Worm (Caenorhabditis elegans): ENCODE measurements around the gene lsm-5.

Gene lsm-5

ce11 chrV:15567344-15567804 is 2.8 kb upstream of the lsm-5 start, which contains the start of gene acs-2:
Gene acs-2, plus strand, starts transcription at chrV:15567394.
- TF ChIP-seq unc-62 (GFP tag; optimal IDR thresholded peaks at IDR 0.05): no peak
- TF ChIP-seq hmg-11 (tag; optimal IDR thresholded peaks at IDR 0.05): no peak
- no peak for TF ChIP-seq mml-1 (tag; optimal IDR thresholded peaks at IDR 0.05)
- no peak for TF ChIP-seq elt-2 (tag; optimal IDR thresholded peaks at IDR 0.05)
- no peak for TF ChIP-seq ztf-4 (tag; optimal IDR thresholded peaks at IDR 0.05)
- peak; percentile 96 for TF ChIP-seq ama-1 (optimal IDR thresholded peaks at IDR 0.05)
- TF ChIP-seq ZK546.5 (tag; optimal IDR thresholded peaks at IDR 0.05): no peak
- no peak for TF ChIP-seq lin-15B (tag; optimal IDR thresholded peaks at IDR 0.05)

ce11 chrV:15568381-15568780 is 1.8 kb upstream of the lsm-5 start:
- TF ChIP-seq ama-1 (optimal IDR thresholded peaks at IDR 0.05) (peak; percentile 93), lin-39 (tag; optimal IDR thresholded peaks at IDR 0.05) (peak; percentile 7), fkh-2 (tag; optimal IDR thresholded peaks at IDR 0.05) (no peak)

ce11 chrV:15571006-15571526 is 886 bp downstream of the lsm-5 start, which contains the start of gene fbxa-95:
Gene fbxa-95, plus strand, starts transcription at chrV:15571476.
- TF ChIP-seq snpc-4 (tag; optimal IDR thresholded peaks at IDR 0.05) (no peak), hmg-11 (tag; optimal IDR thresholded peaks at IDR 0.05) (no peak), nfya-1 (tag; optimal IDR thresholded peaks at IDR 0.05; ENCODE audit: insufficient read depth) (peak; percentile 9)

- peak; percentile 42 for TF ChIP-seq nfya-1 (tag; optimal IDR thresholded peaks at IDR 0.05; ENCODE audit: insufficient read depth)
- TF ChIP-seq R02D3.7 (tag; optimal IDR thresholded peaks at IDR 0.05): no peak
Measured at ce11 chrV:15572613-15573012, 2.4 kb downstream of the lsm-5 start, which contains the start of gene fbxa-94. Gene fbxa-94, plus strand, starts transcription at chrV:15572913.

- TF ChIP-seq lin-39 (tag; optimal IDR thresholded peaks at IDR 0.05) (no peak), jun-1 (tag; optimal IDR thresholded peaks at IDR 0.05) (no peak), egl-5 (tag; optimal IDR thresholded peaks at IDR 0.05) (no peak), pqm-1 (tag; optimal IDR thresholded peaks at IDR 0.05) (no peak), nhr-28 (tag; optimal IDR thresholded peaks at IDR 0.05) (no peak), ceh-9 (tag; optimal IDR thresholded peaks at IDR 0.05) (no peak), elt-3 (tag; optimal IDR thresholded peaks at IDR 0.05) (no peak), eor-1 (tag; optimal IDR thresholded peaks at IDR 0.05) (no peak), ZK546.5 (tag; optimal IDR thresholded peaks at IDR 0.05) (no peak), nhr-77 (tag; optimal IDR thresholded peaks at IDR 0.05) (no peak), ztf-4 (tag; optimal IDR thresholded peaks at IDR 0.05) (no peak), ama-1 (optimal IDR thresholded peaks at IDR 0.05) (no peak), fkh-10 (GFP tag; optimal IDR thresholded peaks at IDR 0.05) (no peak), daf-12 (tag; optimal IDR thresholded peaks at IDR 0.05) (no peak), nfya-1 (tag; optimal IDR thresholded peaks at IDR 0.05; ENCODE audit: insufficient read depth) (no peak)
Measured at ce11 chrV:15575305-15575704, 5.1 kb downstream of the lsm-5 start, which contains the start of gene mdt-28. Gene mdt-28, minus strand, starts transcription at chrV:15575405.

- TF ChIP-seq nhr-23 (tag; optimal IDR thresholded peaks at IDR 0.05) (peak; percentile 9), nhr-67 (tag; optimal IDR thresholded peaks at IDR 0.05) (no peak)
Measured at ce11 chrV:15577395-15577896, 7.3 kb downstream of the lsm-5 start, which contains the start of gene atx-3. Gene atx-3, minus strand, starts transcription at chrV:15577445.

ce11 chrV:15578386-15578785 is 8.2 kb downstream of the lsm-5 start, which contains the start of gene F28F8.9:
Gene F28F8.9, minus strand, starts transcription at chrV:15578673.
- TF ChIP-seq R02D3.7 (tag; optimal IDR thresholded peaks at IDR 0.05) (peak; percentile 91), lin-15B (tag; optimal IDR thresholded peaks at IDR 0.05) (peak; percentile 67), zag-1 (tag; optimal IDR thresholded peaks at IDR 0.05) (no peak), nhr-23 (tag; optimal IDR thresholded peaks at IDR 0.05) (peak; percentile 52), ama-1 (optimal IDR thresholded peaks at IDR 0.05) (peak; percentile 18), nhr-237 (tag; optimal IDR thresholded peaks at IDR 0.05) (no peak), fkh-10 (GFP tag; optimal IDR thresholded peaks at IDR 0.05) (no peak), ztf-4 (tag; optimal IDR thresholded peaks at IDR 0.05) (no peak), nhr-43 (tag; optimal IDR thresholded peaks at IDR 0.05; ENCODE audit: poor library complexity, severe bottlenecking) (peak; percentile 19), nfya-1 (tag; optimal IDR thresholded peaks at IDR 0.05; ENCODE audit: insufficient read depth) (peak; percentile 56), hmg-11 (tag; optimal IDR thresholded peaks at IDR 0.05) (peak; percentile 24), lin-39 (tag; optimal IDR thresholded peaks at IDR 0.05) (peak; percentile 31), elt-1 (tag; optimal IDR thresholded peaks at IDR 0.05) (no peak), pha-4 (tag; optimal IDR thresholded peaks at IDR 0.05) (peak; percentile 68)
